Fruit fly (Drosophila melanogaster): ENCODE measurements around the gene CG6675.

DNA sequence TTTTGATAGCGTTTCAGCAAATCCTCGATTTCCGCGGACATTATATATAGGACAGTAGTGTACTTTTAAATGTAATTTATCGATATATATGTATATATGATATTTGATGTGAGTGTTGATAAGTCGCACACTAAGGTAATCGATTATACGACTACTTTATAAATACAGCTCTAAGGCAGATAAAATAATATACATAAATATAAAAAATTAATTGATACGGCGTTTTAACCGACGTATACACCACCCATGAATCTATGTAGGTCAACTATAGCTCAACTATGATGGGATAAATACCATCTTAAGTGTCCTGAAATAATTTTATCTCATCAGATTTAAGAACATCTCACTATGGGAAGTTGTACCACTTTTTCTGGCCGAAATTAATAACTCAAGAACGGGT, 1.6 kb upstream of the CG6675 start, which contains the start of gene CG10834:
- TF ChIP-seq bab1 (GFP tag; optimal IDR thresholded peaks at IDR 0.05) (no peak), kay (GFP tag; ENCODE audit: borderline replicate concordance) (no peak), Clk (GFP tag; optimal IDR thresholded peaks at IDR 0.05) (no peak)

Measured in whole organism, adult.